Fruit fly (Drosophila melanogaster) whole organism, prepupa: ENCODE measurements around the gene CG14694.

Source experiments
- CG10631 ChIP-seq: fragments of 200-800 bp; sonication (Bioruptor generic); optimal IDR thresholded peaks from 2 replicates; lab custom pipeline; 2016; ENCODE audit warnings: missing biosample characterization, missing genetic modification characterization
- CG10669 ChIP-seq: fragments of 200-800 bp; sonication (Bioruptor generic); optimal IDR thresholded peaks from 3 replicates; lab custom pipeline; 2018; ENCODE audit warnings: missing biosample characterization, mild to moderate bottlenecking, missing genetic modification characterization, moderate library complexity
- CG11294 ChIP-seq: fragments of 200-800 bp; sonication (Bioruptor generic); IDR thresholded peaks from 2 replicates; pipeline ENCODE4 v1.3.6; 2022; ENCODE audit warnings: missing biosample characterization, missing genetic modification characterization
- CG11762 ChIP-seq: fragments of 200-800 bp; sonication (Bioruptor generic); optimal IDR thresholded peaks from 3 replicates; lab custom pipeline; 2016; ENCODE audit warnings: missing biosample characterization, missing genetic modification characterization; ENCODE audit not compliant: insufficient read depth
- CG11902 ChIP-seq: fragments of 200-800 bp; sonication (Bioruptor generic); optimal IDR thresholded peaks from 3 replicates; lab custom pipeline; 2016; ENCODE audit warnings: missing biosample characterization, missing genetic modification characterization
- CG15336 ChIP-seq: fragments of 200-800 bp; sonication (Bioruptor generic); IDR thresholded peaks from 2 replicates; pipeline ENCODE4 v1.3.6; 2022; ENCODE audit warnings: missing biosample characterization, missing genetic modification characterization
- CG1621 ChIP-seq: fragments of 200-800 bp; sonication (Bioruptor generic); optimal IDR thresholded peaks from 3 replicates; lab custom pipeline; 2018; ENCODE audit warnings: missing biosample characterization, mild to moderate bottlenecking, missing genetic modification characterization
- CG16779 ChIP-seq: fragments of 200-800 bp; sonication (Bioruptor generic); optimal IDR thresholded peaks from 3 replicates; lab custom pipeline; 2017; ENCODE audit warnings: missing biosample characterization, mild to moderate bottlenecking, missing genetic modification characterization
- CG3032 ChIP-seq: fragments of 200-800 bp; optimal IDR thresholded peaks from 2 replicates; lab custom pipeline; 2019; ENCODE audit warnings: missing biosample characterization, mild to moderate bottlenecking, missing genetic modification characterization, moderate library complexity
- CG31627 ChIP-seq: fragments of 200-800 bp; sonication (Bioruptor generic); optimal IDR thresholded peaks from 3 replicates; lab custom pipeline; 2016; ENCODE audit warnings: missing biosample characterization, missing genetic modification characterization
- CG34406 ChIP-seq: fragments of 200-800 bp; sonication (Bioruptor generic); optimal IDR thresholded peaks from 3 replicates; lab custom pipeline; 2016; ENCODE audit warnings: missing biosample characterization, missing genetic modification characterization
- CG3919 ChIP-seq: fragments of 200-800 bp; sonication (Bioruptor generic); optimal IDR thresholded peaks from 3 replicates; lab custom pipeline; 2016; ENCODE audit warnings: missing biosample characterization, missing genetic modification characterization
- CG4318 ChIP-seq: fragments of 200-800 bp; sonication (Bioruptor generic); optimal IDR thresholded peaks from 3 replicates; lab custom pipeline; 2017; ENCODE audit warnings: missing biosample characterization, mild to moderate bottlenecking, missing genetic modification characterization
- CG6163 ChIP-seq: fragments of 200-800 bp; sonication (Bioruptor generic); IDR thresholded peaks from 3 replicates; pipeline ENCODE4 v1.3.6; 2022; ENCODE audit warnings: missing biosample characterization, missing genetic modification characterization
- CG6808 ChIP-seq: fragments of 200-800 bp; sonication (Bioruptor generic); optimal IDR thresholded peaks from 3 replicates; lab custom pipeline; 2017; ENCODE audit warnings: missing biosample characterization, missing genetic modification characterization, mild to moderate bottlenecking, moderate library complexity, missing genetic modification reagents
- CG7368 ChIP-seq: fragments of 200-800 bp; sonication (Bioruptor generic); optimal IDR thresholded peaks from 3 replicates; lab custom pipeline; 2016; ENCODE audit warnings: missing biosample characterization, missing genetic modification characterization
- CG8119 ChIP-seq: fragments of 200-800 bp; sonication (Bioruptor generic); IDR thresholded peaks from 3 replicates; pipeline ENCODE4 v1.3.6; 2022; ENCODE audit warnings: missing biosample characterization, missing genetic modification characterization
- CG8319 ChIP-seq: fragments of 200-800 bp; sonication (Bioruptor generic); optimal IDR thresholded peaks from 3 replicates; lab custom pipeline; 2016; ENCODE audit warnings: missing biosample characterization, missing genetic modification characterization
- CG8632 ChIP-seq: fragments of 200-800 bp; sonication (Bioruptor generic); optimal IDR thresholded peaks from 3 replicates; lab custom pipeline; 2016; ENCODE audit warnings: missing biosample characterization, missing genetic modification characterization
- CG9139 ChIP-seq: fragments of 200-800 bp; sonication (Bioruptor generic); optimal IDR thresholded peaks from 3 replicates; lab custom pipeline; 2017; ENCODE audit warnings: missing biosample characterization, mild to moderate bottlenecking, missing genetic modification characterization
- Eip93F ChIP-seq: fragments of 200-800 bp; sonication (Bioruptor generic); optimal IDR thresholded peaks from 2 replicates; lab custom pipeline; 2016; ENCODE audit warnings: missing biosample characterization, mild to moderate bottlenecking, missing genetic modification characterization
- Ets21C ChIP-seq: fragments of 200-800 bp; sonication (Bioruptor generic); optimal IDR thresholded peaks from 3 replicates; lab custom pipeline; 2016; ENCODE audit warnings: missing biosample characterization, missing genetic modification characterization
- Ets96B ChIP-seq: fragments of 200-800 bp; optimal IDR thresholded peaks from 2 replicates; lab custom pipeline; 2019; ENCODE audit warnings: missing biosample characterization, mild to moderate bottlenecking, missing genetic modification characterization, moderate library complexity
- Gug ChIP-seq: fragments of 200-800 bp; sonication (Bioruptor generic); IDR thresholded peaks from 2 replicates; pipeline ENCODE4 v1.3.6; 2022; ENCODE audit warnings: missing biosample characterization, missing genetic modification characterization
- Hr38 ChIP-seq: sonication (Bioruptor generic); optimal IDR thresholded peaks from 2 replicates; lab custom pipeline; 2016; ENCODE audit warnings: missing biosample characterization, missing genetic modification characterization
- Hr39 ChIP-seq: fragments of 200-800 bp; sonication (Bioruptor generic); optimal IDR thresholded peaks from 2 replicates; lab custom pipeline; 2016; ENCODE audit warnings: missing biosample characterization, missing genetic modification characterization
- Lpt ChIP-seq: fragments of 200-800 bp; sonication (Bioruptor generic); optimal IDR thresholded peaks from 3 replicates; lab custom pipeline; 2016; ENCODE audit warnings: missing biosample characterization, missing genetic modification characterization
- OdsH ChIP-seq: fragments of 200-800 bp; sonication (Bioruptor generic); optimal IDR thresholded peaks from 3 replicates; lab custom pipeline; 2016; ENCODE audit warnings: missing biosample characterization, missing genetic modification characterization
- Smox ChIP-seq: fragments of 200-800 bp; sonication (Bioruptor generic); optimal IDR thresholded peaks from 3 replicates; lab custom pipeline; 2016; ENCODE audit warnings: missing biosample characterization, missing genetic modification characterization
- Sox102F ChIP-seq: fragments of 200-800 bp; sonication (Bioruptor generic); optimal IDR thresholded peaks from 2 replicates; lab custom pipeline; 2016; ENCODE audit warnings: missing biosample characterization, mild to moderate bottlenecking, missing genetic modification characterization
- Sox15 ChIP-seq: fragments of 200-800 bp; sonication (Bioruptor generic); optimal IDR thresholded peaks from 3 replicates; lab custom pipeline; 2016; ENCODE audit warnings: missing biosample characterization, missing genetic modification characterization
- acj6 ChIP-seq: fragments of 200-800 bp; sonication (Bioruptor generic); optimal IDR thresholded peaks from 3 replicates; lab custom pipeline; 2016; ENCODE audit warnings: missing biosample characterization, missing genetic modification characterization
- cyc ChIP-seq: fragments of 200-800 bp; sonication (Bioruptor generic); optimal IDR thresholded peaks from 3 replicates; lab custom pipeline; 2016; ENCODE audit warnings: missing biosample characterization, missing genetic modification characterization
- dsx ChIP-seq: fragments of 200-800 bp; optimal IDR thresholded peaks from 3 replicates; lab custom pipeline; 2019; ENCODE audit warnings: missing biosample characterization, mild to moderate bottlenecking, missing genetic modification characterization, moderate library complexity; ENCODE audit not compliant: poor library complexity, severe bottlenecking
- esn ChIP-seq: fragments of 200-800 bp; sonication (Bioruptor generic); optimal IDR thresholded peaks from 2 replicates; lab custom pipeline; 2016; ENCODE audit warnings: missing biosample characterization, mild to moderate bottlenecking, missing genetic modification characterization, moderate library complexity
- fd59A ChIP-seq: fragments of 200-800 bp; sonication (Bioruptor generic); optimal IDR thresholded peaks from 2 replicates; lab custom pipeline; 2017; ENCODE audit warnings: missing biosample characterization, mild to moderate bottlenecking, missing genetic modification characterization, missing genetic modification reagents
- fd85E ChIP-seq: fragments of 200-800 bp; sonication (Bioruptor generic); optimal IDR thresholded peaks from 3 replicates; lab custom pipeline; 2016; ENCODE audit warnings: missing biosample characterization, missing genetic modification characterization
- fkh ChIP-seq: fragments of 200-800 bp; sonication (Bioruptor generic); optimal IDR thresholded peaks from 3 replicates; lab custom pipeline; 2017; ENCODE audit warnings: missing biosample characterization, mild to moderate bottlenecking, missing genetic modification characterization, moderate library complexity
- lz ChIP-seq: fragments of 200-800 bp; sonication (Bioruptor generic); optimal IDR thresholded peaks from 3 replicates; lab custom pipeline; 2016; ENCODE audit warnings: missing biosample characterization, missing genetic modification characterization
- net ChIP-seq: fragments of 200-800 bp; sonication (Bioruptor generic); optimal IDR thresholded peaks from 3 replicates; lab custom pipeline; 2016; ENCODE audit warnings: missing biosample characterization, missing genetic modification characterization
- pdm3 ChIP-seq: fragments of 200-800 bp; sonication (Bioruptor generic); optimal IDR thresholded peaks from 3 replicates; lab custom pipeline; 2016; ENCODE audit warnings: missing biosample characterization, missing genetic modification characterization
- svp ChIP-seq: fragments of 200-800 bp; sonication (Bioruptor generic); peaks from one replicate; lab custom pipeline; 2016; ENCODE audit warnings: missing biosample characterization, missing genetic modification characterization

CG14694 gene

dm6 chr3R:10888633-10889519 is 29.3 kb upstream of the CG14694 start (continued):
- TF ChIP-seq CG8319 (GFP tag; lab: Kevin White, UChicago) (no peak), CG34406 (GFP tag; lab: Kevin White, UChicago) (no peak), CG3032 (peak; percentile 62), CG7368 (GFP tag; lab: Kevin White, UChicago) (peak; percentile 31), CG6808 (GFP tag; lab: Kevin White, UChicago) (peak; percentile 95), svp (peak; percentile 65), pdm3 (GFP tag; lab: Kevin White, UChicago) (peak; percentile 17), fkh (GFP tag; lab: Kevin White, UChicago) (no peak), CG11294 (GFP tag; lab: Robert Waterston, UW) (no peak), acj6 (GFP tag; lab: Kevin White, UChicago) (no peak), Gug (GFP tag; lab: Robert Waterston, UW) (0 out of 2 replicates have a peak, but pooled peaks have one; percentile 19), CG6163 (GFP tag; lab: Robert Waterston, UW) (peak; percentile 80), lz (GFP tag; lab: Kevin White, UChicago) (peak; percentile 21), Ets21C (GFP tag; lab: Kevin White, UChicago) (no peak), CG8632 (GFP tag; lab: Kevin White, UChicago) (no peak), Sox15 (no peak), CG10631 (GFP tag; lab: Kevin White, UChicago) (peak; percentile 35), CG9139 (GFP tag; lab: Kevin White, UChicago) (peak; percentile 96), Smox (GFP tag; lab: Kevin White, UChicago) (peak; percentile 9), esn (GFP tag; lab: Kevin White, UChicago) (no peak), CG31627 (GFP tag; lab: Kevin White, UChicago) (peak; percentile 3), CG3919 (GFP tag; lab: Kevin White, UChicago) (peak; percentile 38), CG11902 (GFP tag; lab: Kevin White, UChicago) (no peak), cyc (GFP tag; lab: Kevin White, UChicago) (peak; percentile 38), Hr38 (GFP tag; lab: Kevin White, UChicago) (no peak), CG16779 (tag; lab: Kevin White, UChicago) (peak; percentile 73)

DNA sequence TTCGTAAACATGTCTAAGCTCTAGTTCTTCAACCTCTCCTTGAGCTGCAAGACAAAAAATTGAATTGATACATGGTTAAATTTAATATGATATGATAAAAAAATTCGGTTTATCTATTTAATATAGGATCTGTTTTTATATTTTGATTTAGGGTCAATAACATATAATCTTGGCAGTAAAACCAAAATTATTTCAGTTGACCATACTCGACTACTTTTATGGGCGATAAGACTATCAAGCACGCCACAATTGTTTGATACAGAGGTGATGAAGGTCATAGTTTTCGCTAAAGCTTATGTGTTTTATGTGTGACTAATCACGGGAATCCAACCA is 28.7 kb upstream of the CG14694 start:
- TF ChIP-seq CG31627 (GFP tag; lab: Kevin White, UChicago) = no peak
- TF ChIP-seq svp = peak; percentile 52

- TF ChIP-seq Sox102F (peak; percentile 93), Hr38 (GFP tag; lab: Kevin White, UChicago) (no peak), CG11294 (GFP tag; lab: Robert Waterston, UW) (peak; percentile 83), CG11902 (GFP tag; lab: Kevin White, UChicago) (peak; percentile 80), CG9139 (GFP tag; lab: Kevin White, UChicago) (peak; percentile 80), OdsH (GFP tag; lab: Kevin White, UChicago) (peak; percentile 93), Ets96B (tag; lab: Kevin White, UChicago) (peak; percentile 81), CG1621 (tag; lab: Kevin White, UChicago) (peak; percentile 70), CG31627 (GFP tag; lab: Kevin White, UChicago) (peak; percentile 94), Lpt (GFP tag; lab: Kevin White, UChicago) (peak; percentile 87), Sox15 (peak; percentile 84), acj6 (GFP tag; lab: Kevin White, UChicago) (peak; percentile 89), fd59A (GFP tag; lab: Kevin White, UChicago) (peak; percentile 81), svp (peak; percentile 98), CG10669 (GFP tag; lab: Kevin White, UChicago) (peak; percentile 72), CG11762 (peak; percentile 86), CG8632 (GFP tag; lab: Kevin White, UChicago) (peak; percentile 88), CG16779 (tag; lab: Kevin White, UChicago) (peak; percentile 91), pdm3 (GFP tag; lab: Kevin White, UChicago) (peak; percentile 91), dsx (peak; percentile 62), CG4318 (GFP tag; lab: Kevin White, UChicago) (peak; percentile 81), CG8119 (peak; percentile 96), CG15336 (GFP tag; lab: Robert Waterston, UW) (peak; percentile 95), Eip93F (peak; percentile 67), Hr39 (peak; percentile 91), net (GFP tag; lab: Kevin White, UChicago) (peak; percentile 93), CG3919 (GFP tag; lab: Kevin White, UChicago) (peak; percentile 94), fd85E (GFP tag; lab: Kevin White, UChicago) (peak; percentile 80)
Measured at dm6 chr3R:10886462-10887315, 27.1 kb upstream of the CG14694 start.
